Worm (Caenorhabditis elegans): ENCODE results near the gene C08H9.16.

ce11 chrII:9871061-9871460 is 21.5 kb upstream of the C08H9.16 start, which contains the start of gene chil-7:
- TF ChIP-seq elt-2 (tag; optimal IDR thresholded peaks at IDR 0.05) (no peak), unc-130 (tag; optimal IDR thresholded peaks at IDR 0.05) (no peak), zag-1 (tag; optimal IDR thresholded peaks at IDR 0.05) (no peak), ceh-82 (tag; optimal IDR thresholded peaks at IDR 0.05) (no peak), pqm-1 (tag; optimal IDR thresholded peaks at IDR 0.05) (no peak), lin-15B (tag; optimal IDR thresholded peaks at IDR 0.05) (no peak), nhr-237 (tag; optimal IDR thresholded peaks at IDR 0.05) (no peak), tlp-1 (tag; optimal IDR thresholded peaks at IDR 0.05) (no peak), skn-1 (tag; optimal IDR thresholded peaks at IDR 0.05) (no peak), nhr-28 (tag; optimal IDR thresholded peaks at IDR 0.05) (no peak), nhr-85 (tag) (no peak)

Measured in whole organism, L1 larva.